Worm (Caenorhabditis elegans) whole organism, young adult: ENCODE measurements around the gene ugt-21.

ENCODE experiments used
- B0261.1 ChIP-seq: sonication (generic microtip); optimal IDR thresholded peaks from 2 replicates; lab custom pipeline; 2016; ENCODE audit warnings: mild to moderate bottlenecking, missing genetic modification characterization, moderate library complexity, missing compliant biosample characterization
- B0336.3 ChIP-seq: fragments of 200-800 bp; sonication (Bioruptor generic); IDR thresholded peaks from 2 replicates; pipeline ENCODE4 v1.3.6; 2022; ENCODE audit warnings: missing genetic modification characterization, missing compliant biosample characterization
- F10E7.11 ChIP-seq: sonication (generic microtip); optimal IDR thresholded peaks from 2 replicates; lab custom pipeline; 2017; ENCODE audit warnings: mild to moderate bottlenecking, missing genetic modification characterization, moderate library complexity, missing compliant biosample characterization
- F39B2.1 ChIP-seq: fragments of 200-800 bp; sonication (Bioruptor generic); IDR thresholded peaks from 2 replicates; pipeline ENCODE4 v1.3.6; 2022; ENCODE audit warnings: missing genetic modification reagents, missing genetic modification characterization, missing compliant biosample characterization
- F49E8.2 ChIP-seq: sonication (generic microtip); optimal IDR thresholded peaks from 3 replicates; lab custom pipeline; 2017; ENCODE audit warnings: missing genetic modification characterization, mild to moderate bottlenecking, missing compliant biosample characterization, antibody characterized with exemption, moderate library complexity; ENCODE audit not compliant: insufficient read depth
- F52B5.7 ChIP-seq: sonication (generic microtip); optimal IDR thresholded peaks from 2 replicates; lab custom pipeline; 2016; ENCODE audit warnings: mild to moderate bottlenecking, missing genetic modification characterization, missing compliant biosample characterization
- K12H6.12 ChIP-seq: fragments of 200-800 bp; sonication (Bioruptor generic); optimal IDR thresholded peaks from 2 replicates; lab custom pipeline; 2018; ENCODE audit warnings: mild to moderate bottlenecking, missing genetic modification characterization, missing compliant biosample characterization
- T07F8.4 ChIP-seq: sonication (generic microtip); optimal IDR thresholded peaks from 2 replicates; lab custom pipeline; 2016; ENCODE audit warnings: mild to moderate bottlenecking, missing genetic modification characterization, moderate library complexity, missing compliant biosample characterization
- Y53G8AR.9 ChIP-seq: fragments of 200-800 bp; sonication (Bioruptor generic); conservative IDR thresholded peaks from 2 replicates; pipeline ENCODE4 v1.3.6; 2022; ENCODE audit warnings: missing genetic modification reagents, missing genetic modification characterization, missing compliant biosample characterization
- ZK185.1 ChIP-seq: sonication (generic microtip); optimal IDR thresholded peaks from 2 replicates; lab custom pipeline; 2016; ENCODE audit warnings: mild to moderate bottlenecking, missing genetic modification characterization, missing compliant biosample characterization; ENCODE audit not compliant: poor library complexity, severe bottlenecking
- ama-1 ChIP-seq, 3 experiments: fragments of 150-350 bp in 1 of 3; sonication (generic microtip) in 2 of 3; optimal IDR thresholded peaks; 2 replicates each; lab custom pipeline; 2014 to 2018; ENCODE audit warnings: missing biosample characterization in 2 of 3, missing genetic modification characterization in 2 of 3, missing genetic modification reagents in 2 of 3
- atf-7 ChIP-seq: sonication (generic microtip); optimal IDR thresholded peaks from 2 replicates; lab custom pipeline; 2017; ENCODE audit warnings: mild to moderate bottlenecking, missing genetic modification characterization, missing compliant biosample characterization
- attf-5 ChIP-seq: fragments of 200-800 bp; sonication (Bioruptor generic); optimal IDR thresholded peaks from 2 replicates; lab custom pipeline; 2018; ENCODE audit warnings: mild to moderate bottlenecking, missing genetic modification characterization, missing compliant biosample characterization
- attf-6 ChIP-seq: fragments of 200-800 bp; sonication (Bioruptor generic); IDR thresholded peaks from 2 replicates; pipeline ENCODE4 v1.3.6; 2022; ENCODE audit warnings: missing genetic modification reagents, missing genetic modification characterization, missing compliant biosample characterization
- bed-1 ChIP-seq: fragments of 200-800 bp; sonication (Bioruptor generic); IDR thresholded peaks from 2 replicates; pipeline ENCODE4 v1.3.6; 2022; ENCODE audit warnings: missing genetic modification reagents, missing genetic modification characterization, missing compliant biosample characterization
- ceh-100 ChIP-seq: fragments of 200-800 bp; sonication (Bioruptor generic); IDR thresholded peaks from 2 replicates; pipeline ENCODE4 v1.3.6; 2022; ENCODE audit warnings: missing genetic modification reagents, missing genetic modification characterization, missing compliant biosample characterization
- ceh-27 ChIP-seq: fragments of 200-800 bp; sonication (Bioruptor generic); optimal IDR thresholded peaks from 2 replicates; lab custom pipeline; 2018; ENCODE audit warnings: mild to moderate bottlenecking, missing genetic modification characterization, moderate library complexity, missing compliant biosample characterization
- ceh-79 ChIP-seq: sonication (generic microtip); optimal IDR thresholded peaks from 2 replicates; lab custom pipeline; 2017; ENCODE audit warnings: mild to moderate bottlenecking, missing genetic modification characterization, missing compliant biosample characterization
- die-1 ChIP-seq: sonication (generic microtip); optimal IDR thresholded peaks from 2 replicates; lab custom pipeline; 2016; ENCODE audit warnings: missing genotype, mild to moderate bottlenecking, missing genetic modification characterization, missing compliant biosample characterization
- efl-1 ChIP-seq: fragments of 150-350 bp; optimal IDR thresholded peaks from 2 replicates; lab custom pipeline; 2014; ENCODE audit warnings: missing biosample characterization, missing genetic modification reagents, missing genetic modification characterization
- egl-44 ChIP-seq: fragments of 200-800 bp; sonication (Bioruptor generic); IDR thresholded peaks from 2 replicates; pipeline ENCODE4 v1.3.6; 2022; ENCODE audit warnings: missing genetic modification reagents, missing genetic modification characterization, missing compliant biosample characterization
- egrh-3 ChIP-seq: fragments of 200-800 bp; sonication (Bioruptor generic); IDR thresholded peaks from 2 replicates; pipeline ENCODE4 v1.3.6; 2022; ENCODE audit warnings: missing genetic modification reagents, missing genetic modification characterization, missing compliant biosample characterization
- fkh-3 ChIP-seq: sonication (generic microtip); optimal IDR thresholded peaks from 2 replicates; lab custom pipeline; 2016; ENCODE audit warnings: mild to moderate bottlenecking, missing genetic modification characterization, missing compliant biosample characterization
- him-1 ChIP-seq: sonication (generic microtip); optimal IDR thresholded peaks from 2 replicates; lab custom pipeline; 2016; ENCODE audit warnings: missing genotype, missing genetic modification reagents, missing genetic modification characterization, missing compliant biosample characterization
- hsf-1 ChIP-seq: fragments of 200-800 bp; sonication (Bioruptor generic); IDR thresholded peaks from 2 replicates; pipeline ENCODE4 v1.3.6; 2022; ENCODE audit warnings: missing genetic modification reagents, missing genetic modification characterization, missing compliant biosample characterization
- lag-1 ChIP-seq: fragments of 200-800 bp; sonication (Bioruptor generic); IDR thresholded peaks from 2 replicates; pipeline ENCODE4 v1.3.6; 2022; ENCODE audit warnings: missing genetic modification reagents, missing genetic modification characterization, missing compliant biosample characterization
- let-526 ChIP-seq: fragments of 200-800 bp; sonication (Bioruptor generic); IDR thresholded peaks from 2 replicates; pipeline ENCODE4 v1.3.6; 2022; ENCODE audit warnings: missing genetic modification reagents, missing genetic modification characterization, missing compliant biosample characterization
- let-607 ChIP-seq, 2 experiments: fragments of 200-800 bp in 1 of 2; sonication (Bioruptor generic) in 1 of 2; sonication (generic microtip) in 1 of 2; optimal IDR thresholded peaks; 2 replicates each; lab custom pipeline; 2016 to 2018; ENCODE audit warnings: mild to moderate bottlenecking in 2 of 2, missing compliant biosample characterization in 2 of 2, missing genetic modification characterization in 2 of 2, moderate library complexity in 2 of 2, missing genotype in 1 of 2
- lin-35 ChIP-seq, 3 experiments: fragments of 150-350 bp in 2 of 3; sonication (generic microtip) in 1 of 3; optimal IDR thresholded peaks; 2 replicates each; lab custom pipeline; 2014 to 2018; ENCODE audit warnings: missing biosample characterization in 3 of 3, missing genetic modification characterization in 3 of 3, missing genetic modification reagents in 3 of 3
- lin-40 ChIP-seq: sonication (generic microtip); optimal IDR thresholded peaks from 2 replicates; lab custom pipeline; 2016; ENCODE audit warnings: missing genetic modification characterization, mild to moderate bottlenecking, missing compliant biosample characterization, missing genotype, missing genetic modification reagents
- madf-10 ChIP-seq: sonication (generic microtip); optimal IDR thresholded peaks from 2 replicates; lab custom pipeline; 2016; ENCODE audit warnings: mild to moderate bottlenecking, missing genetic modification characterization, missing compliant biosample characterization
- madf-8 ChIP-seq: fragments of 200-800 bp; sonication (Bioruptor generic); conservative IDR thresholded peaks from 2 replicates; pipeline ENCODE4 v1.3.6; 2022; ENCODE audit warnings: missing genetic modification reagents, missing genetic modification characterization, missing compliant biosample characterization
- mcd-1 ChIP-seq: fragments of 200-800 bp; sonication (Bioruptor generic); IDR thresholded peaks from 2 replicates; pipeline ENCODE4 v1.3.6; 2022; ENCODE audit warnings: missing genetic modification reagents, missing genetic modification characterization, missing compliant biosample characterization
- nfya-2 ChIP-seq: fragments of 200-800 bp; sonication (Bioruptor generic); IDR thresholded peaks from 2 replicates; pipeline ENCODE4 v1.3.6; 2022; ENCODE audit warnings: missing genetic modification reagents, missing genetic modification characterization, missing compliant biosample characterization
- rcor-1 ChIP-seq: fragments of 200-800 bp; sonication (Bioruptor generic); IDR thresholded peaks from 2 replicates; pipeline ENCODE4 v1.3.6; 2022; ENCODE audit warnings: missing genetic modification reagents, missing genetic modification characterization, missing compliant biosample characterization
- rpc-1 ChIP-seq, 2 experiments: fragments of 150-350 bp in 1 of 2; sonication (generic microtip) in 1 of 2; optimal IDR thresholded peaks; 2 replicates each; lab custom pipeline; 2014 to 2018; ENCODE audit warnings: missing biosample characterization in 1 of 2, missing genetic modification characterization in 1 of 2, missing genetic modification reagents in 1 of 2, missing genotype in 1 of 2
- sdz-38 ChIP-seq: sonication (generic microtip); optimal IDR thresholded peaks from 2 replicates; lab custom pipeline; 2016; ENCODE audit warnings: missing genotype, missing genetic modification characterization, missing compliant biosample characterization
- snpc-3.4 ChIP-seq: sonication (generic microtip); optimal IDR thresholded peaks from 2 replicates; lab custom pipeline; 2017; ENCODE audit warnings: missing genetic modification characterization, mild to moderate bottlenecking, missing compliant biosample characterization, antibody characterized with exemption, moderate library complexity, missing genotype, missing genetic modification reagents
- snpc-4 ChIP-seq, 5 experiments: fragments of 150-350 bp in 1 of 5; sonication (generic microtip) in 4 of 5; optimal IDR thresholded peaks; 2 replicates each; lab custom pipeline; 2014 to 2018; ENCODE audit warnings: missing genetic modification characterization in 5 of 5, missing biosample characterization in 3 of 5, antibody characterized with exemption in 2 of 5, mild to moderate bottlenecking in 2 of 5, missing compliant biosample characterization in 2 of 5, missing genotype in 2 of 5, moderate library complexity in 2 of 5, missing genetic modification reagents in 1 of 5
- somi-1 ChIP-seq: fragments of 200-800 bp; sonication (Bioruptor generic); optimal IDR thresholded peaks from 2 replicates; lab custom pipeline; 2018; ENCODE audit warnings: mild to moderate bottlenecking, missing genetic modification characterization, missing compliant biosample characterization
- tbp1 ChIP-seq: fragments of 200-800 bp; sonication (Bioruptor generic); optimal IDR thresholded peaks from 2 replicates; lab custom pipeline; 2018; ENCODE audit warnings: mild to moderate bottlenecking, missing genetic modification characterization, missing compliant biosample characterization
- tbx-9 ChIP-seq: sonication (generic microtip); optimal IDR thresholded peaks from 2 replicates; lab custom pipeline; 2016; ENCODE audit warnings: borderline replicate concordance, missing genetic modification characterization, inconsistent platforms, missing compliant biosample characterization
- xnd-1 ChIP-seq: sonication (generic microtip); optimal IDR thresholded peaks from 2 replicates; lab custom pipeline; 2016; ENCODE audit warnings: missing genotype, missing genetic modification reagents, missing genetic modification characterization, missing compliant biosample characterization
- zfh-2 ChIP-seq: fragments of 200-800 bp; sonication (Bioruptor generic); conservative IDR thresholded peaks from 2 replicates; pipeline ENCODE4 v1.3.6; 2022; ENCODE audit warnings: missing genetic modification reagents, missing genetic modification characterization, missing compliant biosample characterization
- zim-3 ChIP-seq: sonication (generic microtip); optimal IDR thresholded peaks from 2 replicates; lab custom pipeline; 2017; ENCODE audit warnings: mild to moderate bottlenecking, missing genetic modification characterization, moderate library complexity, missing compliant biosample characterization
- ztf-6 ChIP-seq: fragments of 200-800 bp; sonication (Bioruptor generic); IDR thresholded peaks from 2 replicates; pipeline ENCODE4 v1.3.6; 2022; ENCODE audit warnings: missing genetic modification reagents, missing genetic modification characterization, missing compliant biosample characterization

Gene ugt-21

ce11 chrIV:9525682-9526416 is 25.7 kb downstream of the ugt-21 start, which contains the start of gene elo-1 (continued):
- peak; percentile 41 for TF ChIP-seq attf-5 (GFP tag; lab: Kevin White, UChicago)
- TF ChIP-seq snpc-3.4 (tag; lab: Kevin White, UChicago) = no peak
- TF ChIP-seq F52B5.7 = no peak
- TF ChIP-seq tbp1 (GFP tag; lab: Kevin White, UChicago) = peak; percentile 2
- TF ChIP-seq mcd-1 (GFP tag; lab: Robert Waterston, UW) = no peak
- TF ChIP-seq somi-1 (GFP tag; lab: Kevin White, UChicago) = no peak
- TF ChIP-seq K12H6.12 = no peak
- TF ChIP-seq madf-10 (tag; lab: Kevin White, UChicago) = peak; percentile 14
- TF ChIP-seq F49E8.2 (tag; lab: Kevin White, UChicago) = no peak
- no peak for TF ChIP-seq fkh-3 (tag; lab: Kevin White, UChicago)
- TF ChIP-seq egl-44 (GFP tag; lab: Robert Waterston, UW) = 0 out of 2 replicates have a peak, but pooled peaks have one; percentile 61
- no peak for TF ChIP-seq ztf-6 (GFP tag; lab: Robert Waterston, UW)
- peak; percentile 51 for TF ChIP-seq lin-40 (tag; lab: Kevin White, UChicago)
- no peak for TF ChIP-seq let-526 (GFP tag; lab: Robert Waterston, UW)
- no peak for TF ChIP-seq T07F8.4
- TF ChIP-seq zim-3 = no peak
- TF ChIP-seq F10E7.11 (tag; lab: Kevin White, UChicago) = no peak
- TF ChIP-seq tbx-9 = no peak
- peak; percentile 44; the same call in 1 of the 2 replicates for TF ChIP-seq B0336.3 (GFP tag; lab: Robert Waterston, UW)
- TF ChIP-seq madf-8 (GFP tag; lab: Robert Waterston, UW) = no peak
- TF ChIP-seq ceh-27 = no peak
- TF ChIP-seq rpc-1 (optimal IDR thresholded peaks at IDR 0.05; lab: Kevin White, UChicago) = no peak
- TF ChIP-seq rpc-1 (tag; optimal IDR thresholded peaks at IDR 0.05; lab: Kevin White, UChicago) = no peak
- TF ChIP-seq zfh-2 (GFP tag; lab: Robert Waterston, UW) = no peak
- TF ChIP-seq xnd-1 (tag; lab: Kevin White, UChicago) = no peak
- no peak for TF ChIP-seq snpc-4 (GFP tag; optimal IDR thresholded peaks at IDR 0.05; lab: Kevin White, UChicago)
- peak in 1 of 4 experiments; percentile 26 for TF ChIP-seq snpc-4 (tag; optimal IDR thresholded peaks at IDR 0.05; lab: Kevin White, UChicago)
- no peak for TF ChIP-seq attf-6 (GFP tag; lab: Robert Waterston, UW)
- no peak for TF ChIP-seq ZK185.1 (tag; lab: Kevin White, UChicago)
- peak in 1 of 2 experiments; percentile 8 for TF ChIP-seq let-607 (tag; optimal IDR thresholded peaks at IDR 0.05; lab: Kevin White, UChicago)
- no peak for TF ChIP-seq egrh-3 (GFP tag; lab: Robert Waterston, UW)
- TF ChIP-seq lag-1 = no peak
- TF ChIP-seq sdz-38 = no peak
- no peak for TF ChIP-seq bed-1 (GFP tag; lab: Robert Waterston, UW)
- TF ChIP-seq ceh-100 (GFP tag; lab: Robert Waterston, UW) = no peak
- no peak for TF ChIP-seq ceh-79
- no peak for TF ChIP-seq nfya-2
- TF ChIP-seq rcor-1 (GFP tag; lab: Robert Waterston, UW) = no peak
- TF ChIP-seq B0261.1 (tag; lab: Kevin White, UChicago) = no peak
- no peak for TF ChIP-seq efl-1
- TF ChIP-seq ama-1 (optimal IDR thresholded peaks at IDR 0.05; lab: Kevin White, UChicago) = no peak
- no peak for TF ChIP-seq ama-1 (GFP tag; optimal IDR thresholded peaks at IDR 0.05; lab: Kevin White, UChicago)
- TF ChIP-seq lin-35 (GFP tag; optimal IDR thresholded peaks at IDR 0.05; lab: Kevin White, UChicago) = no peak
- TF ChIP-seq die-1 (tag; lab: Kevin White, UChicago) = no peak
- TF ChIP-seq atf-7 = peak; percentile 1
- no peak for TF ChIP-seq F39B2.1 (GFP tag; lab: Robert Waterston, UW)
- TF ChIP-seq Y53G8AR.9 (GFP tag; lab: Robert Waterston, UW) = 0 out of 2 replicates have a peak, but pooled peaks have one; percentile 13
- TF ChIP-seq hsf-1 (GFP tag; lab: Robert Waterston, UW) = no peak
- no peak for TF ChIP-seq him-1 (tag; lab: Kevin White, UChicago)
